Fruit fly (Drosophila melanogaster): ENCODE data around the gene Tcs4.

dm6 chrX:19745908-19746604 lies 44.5 kb upstream of the Tcs4 start, which contains the start of gene parvin:
- TF ChIP-seq psq (optimal IDR thresholded peaks at IDR 0.05) = no peak
- no peak for TF ChIP-seq Sin3A (optimal IDR thresholded peaks at IDR 0.05)
- no peak for TF ChIP-seq insv (optimal IDR thresholded peaks at IDR 0.05)

Measured in Kc167 (cell line).